Fruit fly (Drosophila melanogaster): Measurements from ENCODE around the gene CG4558.

dm6 chrX:6859756-6860412 lies 10.3 kb downstream of the CG4558 start:
- TF ChIP-seq CG8478 (optimal IDR thresholded peaks at IDR 0.05) (no peak), CTCF (optimal IDR thresholded peaks at IDR 0.05) (no peak)
